Worm (Caenorhabditis elegans): ENCODE measurements around the gene coh-1.

The coh-1 gene

ce11 chrX:7500970-7501369, 26.2 kb upstream of the coh-1 start, which contains the start of gene uggt-1 (continued):
- TF ChIP-seq nhr-28 (tag; optimal IDR thresholded peaks at IDR 0.05), result peak; percentile 85
- no peak for TF ChIP-seq ama-1 (optimal IDR thresholded peaks at IDR 0.05)
- peak; percentile 47 to 85 for TF ChIP-seq hif-1 (tag; optimal IDR thresholded peaks at IDR 0.05)
- no peak for TF ChIP-seq lin-15B (tag; optimal IDR thresholded peaks at IDR 0.05)
- no peak for TF ChIP-seq aly-2 (tag; optimal IDR thresholded peaks at IDR 0.05)
- TF ChIP-seq nhr-76 (tag; optimal IDR thresholded peaks at IDR 0.05), result no peak
- TF ChIP-seq nhr-111 (GFP tag; optimal IDR thresholded peaks at IDR 0.05), result no peak
- TF ChIP-seq R02D3.7 (tag; optimal IDR thresholded peaks at IDR 0.05), result no peak
- TF ChIP-seq nhr-42 (GFP tag; IDR thresholded peaks at IDR 0.05), result 0 out of 2 replicates have a peak, but pooled peaks have one; percentile 75
- peak; percentile 91 for TF ChIP-seq fkh-10 (GFP tag; optimal IDR thresholded peaks at IDR 0.05)
- peak; percentile 72 for TF ChIP-seq vab-7 (GFP tag; IDR thresholded peaks at IDR 0.05)
- peak; percentile 95 for TF ChIP-seq hmg-1.1 (GFP tag; IDR thresholded peaks at IDR 0.05)
- TF ChIP-seq egl-27 (tag; optimal IDR thresholded peaks at IDR 0.05), result no peak
- no peak for TF ChIP-seq madf-5 (GFP tag; IDR thresholded peaks at IDR 0.05)
- TF ChIP-seq ceh-44 (GFP tag; IDR thresholded peaks at IDR 0.05), result no peak
- no peak for TF ChIP-seq unc-130 (GFP tag; optimal IDR thresholded peaks at IDR 0.05)

- TF ChIP-seq madf-9 (GFP tag; conservative IDR thresholded peaks at IDR 0.05) (no peak), aly-2 (tag; optimal IDR thresholded peaks at IDR 0.05) (no peak), Y75B8A.6 (GFP tag; IDR thresholded peaks at IDR 0.05) (no peak), fkh-10 (GFP tag; optimal IDR thresholded peaks at IDR 0.05) (no peak), nhr-77 (tag; optimal IDR thresholded peaks at IDR 0.05) (no peak), spr-3 (GFP tag; optimal IDR thresholded peaks at IDR 0.05) (no peak), ceh-82 (tag; optimal IDR thresholded peaks at IDR 0.05) (no peak), pha-4 (GFP tag; IDR thresholded peaks at IDR 0.05) (no peak), pha-4 (tag; optimal IDR thresholded peaks at IDR 0.05) (no peak), F37D6.2 (tag; optimal IDR thresholded peaks at IDR 0.05) (no peak), T26A8.4 (GFP tag; IDR thresholded peaks at IDR 0.05) (no peak), ama-1 (optimal IDR thresholded peaks at IDR 0.05) (no peak), mdl-1 (tag; optimal IDR thresholded peaks at IDR 0.05) (no peak), ctbp-1 (GFP tag; IDR thresholded peaks at IDR 0.05) (no peak), dmd-9 (GFP tag; IDR thresholded peaks at IDR 0.05) (no peak), lim-7 (GFP tag; IDR thresholded peaks at IDR 0.05) (no peak), ceh-62 (tag; optimal IDR thresholded peaks at IDR 0.05) (no peak), tag-97 (GFP tag; IDR thresholded peaks at IDR 0.05) (no peak), nhr-237 (tag; optimal IDR thresholded peaks at IDR 0.05) (no peak), hlh-11 (tag; optimal IDR thresholded peaks at IDR 0.05) (no peak), ZK546.5 (tag; optimal IDR thresholded peaks at IDR 0.05) (no peak)
These were observed 20.7 kb upstream of the coh-1 start, which contains the start of gene try-14 for ce11 chrX:7495491-7495890. Gene try-14 (minus strand): TSS chrX:7495591.

- no peak for TF ChIP-seq skn-1 (tag; optimal IDR thresholded peaks at IDR 0.05)
- TF ChIP-seq lin-29 (GFP tag; IDR thresholded peaks at IDR 0.05), result no peak
- no peak for TF ChIP-seq hlh-30 (tag; optimal IDR thresholded peaks at IDR 0.05; ENCODE audit: insufficient read depth)
These were observed 18.2 kb upstream of the coh-1 start, which contains the start of gene F48E3.2 for ce11 chrX:7493020-7493419. Gene F48E3.2 (minus strand): TSS chrX:7493120.

ce11 chrX:7491521-7491920, 16.7 kb upstream of the coh-1 start:
- no peak for TF ChIP-seq ztf-7 (tag; optimal IDR thresholded peaks at IDR 0.05)
- peak in 1 of 2 experiments; percentile 89 for TF ChIP-seq unc-62 (GFP tag; optimal IDR thresholded peaks at IDR 0.05 in 1 of 2)
- no peak for TF ChIP-seq unc-62 (tag; optimal IDR thresholded peaks at IDR 0.05)
